Worm (Caenorhabditis elegans): Measurements from ENCODE around the gene C26B9.3.

The C26B9.3 gene

ce11 chrX:5337959-5338358 lies at the start of gene C26B9.3:
Gene C26B9.3, plus strand, starts transcription at chrX:5338301.
- no peak for TF ChIP-seq dao-5 (tag; optimal IDR thresholded peaks at IDR 0.05)
- no peak for TF ChIP-seq W03F9.2 (tag; optimal IDR thresholded peaks at IDR 0.05)
- TF ChIP-seq him-1 (tag; optimal IDR thresholded peaks at IDR 0.05) = no peak

ce11 chrX:5289106-5289505 lies 49.0 kb upstream of the C26B9.3 start:
- TF ChIP-seq him-1 (tag; optimal IDR thresholded peaks at IDR 0.05) (no peak), W03F9.2 (tag; optimal IDR thresholded peaks at IDR 0.05) (no peak), dao-5 (tag; optimal IDR thresholded peaks at IDR 0.05) (no peak)

ce11 chrX:5293862-5294261 lies 44.2 kb upstream of the C26B9.3 start:
- no peak for TF ChIP-seq him-1 (tag; optimal IDR thresholded peaks at IDR 0.05)

- TF ChIP-seq him-1 (tag; optimal IDR thresholded peaks at IDR 0.05) = peak; percentile 26
- no peak for TF ChIP-seq dao-5 (tag; optimal IDR thresholded peaks at IDR 0.05)
Measured at ce11 chrX:5297942-5298611, 40.0 kb upstream of the C26B9.3 start, which contains the start of gene ift-81. Gene ift-81, plus strand, starts transcription at chrX:5298561.

ce11 chrX:5303500-5303899 lies 34.6 kb upstream of the C26B9.3 start, which contains the start of gene ags-3:
Gene ags-3, minus strand, starts transcription at chrX:5303600.
- TF ChIP-seq W03F9.2 (tag; optimal IDR thresholded peaks at IDR 0.05) = no peak
- no peak for TF ChIP-seq dao-5 (tag; optimal IDR thresholded peaks at IDR 0.05)
- TF ChIP-seq him-1 (tag; optimal IDR thresholded peaks at IDR 0.05) = no peak

ce11 chrX:5309622-5310021 lies 28.5 kb upstream of the C26B9.3 start:
- TF ChIP-seq W03F9.2 (tag; optimal IDR thresholded peaks at IDR 0.05) = no peak
- TF ChIP-seq him-1 (tag; optimal IDR thresholded peaks at IDR 0.05) = no peak
- TF ChIP-seq dao-5 (tag; optimal IDR thresholded peaks at IDR 0.05) = no peak

- TF ChIP-seq him-1 (tag; optimal IDR thresholded peaks at IDR 0.05) (no peak), dao-5 (tag; optimal IDR thresholded peaks at IDR 0.05) (no peak), W03F9.2 (tag; optimal IDR thresholded peaks at IDR 0.05) (no peak)
Measured at ce11 chrX:5311174-5311573, 26.9 kb upstream of the C26B9.3 start.

- TF ChIP-seq him-1 (tag; optimal IDR thresholded peaks at IDR 0.05) (no peak), dao-5 (tag; optimal IDR thresholded peaks at IDR 0.05) (peak; percentile 67)
Measured at ce11 chrX:5319214-5319838, 18.8 kb upstream of the C26B9.3 start.

ce11 chrX:5321563-5321962 lies 16.5 kb upstream of the C26B9.3 start:
- TF ChIP-seq W03F9.2 (tag; optimal IDR thresholded peaks at IDR 0.05) (no peak), dao-5 (tag; optimal IDR thresholded peaks at IDR 0.05) (no peak), him-1 (tag; optimal IDR thresholded peaks at IDR 0.05) (no peak)

- TF ChIP-seq W03F9.2 (tag; optimal IDR thresholded peaks at IDR 0.05) (no peak), dao-5 (tag; optimal IDR thresholded peaks at IDR 0.05) (no peak), him-1 (tag; optimal IDR thresholded peaks at IDR 0.05) (no peak)
Measured at ce11 chrX:5323287-5323686, 14.8 kb upstream of the C26B9.3 start, which contains the start of gene sto-2. Gene sto-2, minus strand, starts transcription at chrX:5323387.

- TF ChIP-seq dao-5 (tag; optimal IDR thresholded peaks at IDR 0.05) (no peak), him-1 (tag; optimal IDR thresholded peaks at IDR 0.05) (no peak), W03F9.2 (tag; optimal IDR thresholded peaks at IDR 0.05) (no peak)
Measured at ce11 chrX:5329236-5329635, 8.9 kb upstream of the C26B9.3 start, which contains the start of gene C26B9.5. Gene C26B9.5, plus strand, starts transcription at chrX:5329479.

- no peak for TF ChIP-seq dao-5 (tag; optimal IDR thresholded peaks at IDR 0.05)
- TF ChIP-seq him-1 (tag; optimal IDR thresholded peaks at IDR 0.05) = no peak
- no peak for TF ChIP-seq W03F9.2 (tag; optimal IDR thresholded peaks at IDR 0.05)
Measured at ce11 chrX:5330765-5331164, 7.3 kb upstream of the C26B9.3 start.

ce11 chrX:5335368-5335767 lies 2.7 kb upstream of the C26B9.3 start, which contains the start of gene C26B9.6:
Gene C26B9.6, minus strand, starts transcription at chrX:5335468.
- no peak for TF ChIP-seq him-1 (tag; optimal IDR thresholded peaks at IDR 0.05)
- TF ChIP-seq W03F9.2 (tag; optimal IDR thresholded peaks at IDR 0.05) = no peak
- no peak for TF ChIP-seq dao-5 (tag; optimal IDR thresholded peaks at IDR 0.05)

- TF ChIP-seq him-1 (tag; optimal IDR thresholded peaks at IDR 0.05) = no peak
- peak; percentile 49 for TF ChIP-seq W03F9.2 (tag; optimal IDR thresholded peaks at IDR 0.05)
Measured at ce11 chrX:5336498-5336897, 1.6 kb upstream of the C26B9.3 start.

ce11 chrX:5339357-5339756 lies 1.3 kb downstream of the C26B9.3 start:
- TF ChIP-seq him-1 (tag; optimal IDR thresholded peaks at IDR 0.05) (no peak), W03F9.2 (tag; optimal IDR thresholded peaks at IDR 0.05) (no peak), dao-5 (tag; optimal IDR thresholded peaks at IDR 0.05) (no peak)
